Fruit fly (Drosophila melanogaster) whole organism, embryonic: ENCODE measurements around the gene CG42671.
A peak's percentile ranks its signal among the peaks of the same experiment; 100 is the strongest.

ENCODE experiments used
- Aef1 ChIP-seq: fragments of 200-800 bp; sonication (Bioruptor generic); IDR thresholded peaks from 3 replicates; pipeline ENCODE4 v1.3.6; 2022; ENCODE audit warnings: missing biosample characterization, missing genetic modification characterization
- CG10431 ChIP-seq: fragments of 200-800 bp; sonication (Bioruptor generic); optimal IDR thresholded peaks from 3 replicates; lab custom pipeline; 2018; ENCODE audit warnings: missing biosample characterization, mild to moderate bottlenecking, missing genetic modification characterization
- CG10959 ChIP-seq: fragments of 200-800 bp; sonication (Bioruptor generic); IDR thresholded peaks from 2 replicates; pipeline ENCODE4 v1.3.6; 2022; ENCODE audit warnings: missing biosample characterization, missing genetic modification characterization
- CG11093 ChIP-seq: fragments of 200-800 bp; sonication (Bioruptor generic); IDR thresholded peaks from 3 replicates; pipeline ENCODE4 v1.3.6; 2022; ENCODE audit warnings: missing biosample characterization, missing genetic modification characterization
- CG11504 ChIP-seq: fragments of 200-800 bp; sonication (Bioruptor generic); optimal IDR thresholded peaks from 3 replicates; lab custom pipeline; 2019; ENCODE audit warnings: missing biosample characterization, mild to moderate bottlenecking, missing genetic modification characterization, moderate library complexity
- CG1233 ChIP-seq: fragments of 200-800 bp; sonication (Bioruptor generic); optimal IDR thresholded peaks from 4 replicates; lab custom pipeline; 2018; ENCODE audit warnings: missing biosample characterization, mild to moderate bottlenecking, missing genetic modification characterization
- CG13287 ChIP-seq: fragments of 200-800 bp; sonication (Bioruptor generic); IDR thresholded peaks from 2 replicates; pipeline ENCODE4 v1.3.6; 2022; ENCODE audit warnings: missing biosample characterization, missing genetic modification characterization; ENCODE audit not compliant: partially characterized antibody
- CG13624 ChIP-seq: fragments of 200-800 bp; sonication (Bioruptor generic); optimal IDR thresholded peaks from 2 replicates; lab custom pipeline; 2016; ENCODE audit warnings: missing biosample characterization, missing genetic modification characterization
- CG15514 ChIP-seq: fragments of 200-800 bp; sonication (Bioruptor generic); optimal IDR thresholded peaks from 3 replicates; lab custom pipeline; 2017; ENCODE audit warnings: missing biosample characterization, missing genetic modification characterization, mild to moderate bottlenecking, moderate library complexity, missing genetic modification reagents
- CG1647 ChIP-seq: fragments of 200-800 bp; sonication (Bioruptor generic); optimal IDR thresholded peaks from 3 replicates; lab custom pipeline; 2016; ENCODE audit warnings: missing biosample characterization, missing genetic modification characterization
- CG16813 ChIP-seq: fragments of 200-800 bp; sonication (Bioruptor generic); IDR thresholded peaks from 3 replicates; pipeline ENCODE4 v1.3.6; 2022; ENCODE audit warnings: missing biosample characterization, missing genetic modification characterization; ENCODE audit not compliant: partially characterized antibody
- CG17802 ChIP-seq: fragments of 200-800 bp; sonication (Bioruptor generic); optimal IDR thresholded peaks from 2 replicates; lab custom pipeline; 2018; ENCODE audit warnings: missing biosample characterization, mild to moderate bottlenecking, missing genetic modification characterization, moderate library complexity
- CG18011 ChIP-seq: fragments of 200-800 bp; sonication (Bioruptor generic); optimal IDR thresholded peaks from 2 replicates; lab custom pipeline; 2017; ENCODE audit warnings: missing biosample characterization, missing genetic modification characterization, mild to moderate bottlenecking, moderate library complexity, missing genotype
- CG18599 ChIP-seq: fragments of 200-800 bp; sonication (Bioruptor generic); optimal IDR thresholded peaks from 3 replicates; lab custom pipeline; 2017; ENCODE audit warnings: missing biosample characterization, missing genetic modification characterization, mild to moderate bottlenecking, moderate library complexity, missing genetic modification reagents
- CG2120 ChIP-seq: fragments of 200-800 bp; sonication (Bioruptor generic); optimal IDR thresholded peaks from 3 replicates; lab custom pipeline; 2016; ENCODE audit warnings: missing biosample characterization, missing genetic modification characterization
- CG2129 ChIP-seq: fragments of 200-800 bp; sonication (Bioruptor generic); IDR thresholded peaks from 2 replicates; pipeline ENCODE4 v1.3.6; 2022; ENCODE audit warnings: missing biosample characterization, missing genetic modification characterization; ENCODE audit not compliant: partially characterized antibody
- CG4404 ChIP-seq: fragments of 200-800 bp; sonication (Bioruptor generic); IDR thresholded peaks from 2 replicates; pipeline ENCODE4 v1.3.6; 2022; ENCODE audit warnings: missing biosample characterization, missing genetic modification characterization
- CG5953 ChIP-seq: fragments of 200-800 bp; sonication (Bioruptor generic); IDR thresholded peaks from 2 replicates; pipeline ENCODE4 v1.3.6; 2022; ENCODE audit warnings: missing biosample characterization, missing genetic modification characterization
- CG6272 ChIP-seq: fragments of 200-800 bp; sonication (Bioruptor generic); IDR thresholded peaks from 2 replicates; pipeline ENCODE4 v1.3.6; 2022; ENCODE audit warnings: missing biosample characterization, missing genetic modification characterization
- CG7839 ChIP-seq: fragments of 200-800 bp; sonication (Bioruptor generic); optimal IDR thresholded peaks from 3 replicates; lab custom pipeline; 2018; ENCODE audit warnings: missing biosample characterization, mild to moderate bottlenecking, missing genetic modification characterization, moderate library complexity
- CG9797 ChIP-seq: fragments of 200-800 bp; sonication (Bioruptor generic); optimal IDR thresholded peaks from 3 replicates; lab custom pipeline; 2018; ENCODE audit warnings: missing biosample characterization, mild to moderate bottlenecking, missing genetic modification characterization
- CG9932 ChIP-seq: fragments of 200-800 bp; sonication (Bioruptor generic); IDR thresholded peaks from 2 replicates; pipeline ENCODE4 v1.3.6; 2022; ENCODE audit warnings: missing biosample characterization, missing genetic modification characterization
- D19B ChIP-seq: fragments of 200-800 bp; sonication (Bioruptor generic); optimal IDR thresholded peaks from 2 replicates; lab custom pipeline; 2017; ENCODE audit warnings: missing biosample characterization, mild to moderate bottlenecking, missing genetic modification characterization
- ERR ChIP-seq: fragments of 200-800 bp; sonication (Bioruptor generic); optimal IDR thresholded peaks from 2 replicates; lab custom pipeline; 2016; ENCODE audit warnings: missing biosample characterization, missing genetic modification characterization
- Fer2 ChIP-seq: fragments of 200-800 bp; sonication (Bioruptor generic); optimal IDR thresholded peaks from 2 replicates; lab custom pipeline; 2018; ENCODE audit warnings: missing biosample characterization, mild to moderate bottlenecking, missing genetic modification characterization, moderate library complexity
- H2.0 ChIP-seq: fragments of 200-800 bp; sonication (Bioruptor generic); IDR thresholded peaks from 2 replicates; pipeline ENCODE4 v1.3.6; 2022; ENCODE audit warnings: missing biosample characterization, missing genetic modification characterization
- Kr ChIP-seq: fragments of 200-800 bp; sonication (Bioruptor generic); optimal IDR thresholded peaks from 2 replicates; lab custom pipeline; 2017; ENCODE audit warnings: missing biosample characterization, mild to moderate bottlenecking, missing genetic modification characterization
- Mes4 ChIP-seq: fragments of 200-800 bp; sonication (Bioruptor generic); optimal IDR thresholded peaks from 2 replicates; lab custom pipeline; 2016; ENCODE audit warnings: missing biosample characterization, missing genetic modification characterization
- NC2α ChIP-seq: fragments of 200-800 bp; sonication (Bioruptor generic); optimal IDR thresholded peaks from 2 replicates; lab custom pipeline; 2016; ENCODE audit warnings: missing biosample characterization, missing genetic modification characterization
- Oli ChIP-seq: fragments of 200-800 bp; sonication (Bioruptor generic); optimal IDR thresholded peaks from 2 replicates; lab custom pipeline; 2018; ENCODE audit warnings: missing biosample characterization, mild to moderate bottlenecking, missing genetic modification characterization, moderate library complexity
- Six4 ChIP-seq: fragments of 200-800 bp; sonication (Bioruptor generic); optimal IDR thresholded peaks from 2 replicates; lab custom pipeline; 2016; ENCODE audit warnings: missing biosample characterization, missing genetic modification characterization
- Stat92E ChIP-seq, 3 experiments: fragments of >200 bp in 2 of 3; fragments of 200-800 bp in 1 of 3; sonication (Bioruptor generic) in 1 of 3; optimal IDR thresholded peaks; 2 replicates each; lab custom pipeline; 2017 to 2019; ENCODE audit warnings: missing biosample characterization in 3 of 3, missing genetic modification characterization in 3 of 3, mild to moderate bottlenecking in 1 of 3, moderate library complexity in 1 of 3
- dati ChIP-seq: fragments of 200-800 bp; sonication (Bioruptor generic); IDR thresholded peaks from 2 replicates; pipeline ENCODE4 v1.3.6; 2022; ENCODE audit warnings: missing biosample characterization, missing genetic modification characterization
- dpn ChIP-seq, 2 experiments: fragments of 200-800 bp; sonication (Bioruptor generic); optimal IDR thresholded peaks; 3 replicates each; lab custom pipeline; 2016; ENCODE audit warnings: missing biosample characterization in 2 of 2, missing genetic modification characterization in 2 of 2
- fd3F ChIP-seq: fragments of 200-800 bp; sonication (Bioruptor generic); optimal IDR thresholded peaks from 2 replicates; lab custom pipeline; 2018; ENCODE audit warnings: missing biosample characterization, mild to moderate bottlenecking, missing genetic modification characterization, moderate library complexity
- gcm ChIP-seq: fragments of 200-800 bp; sonication (Bioruptor generic); optimal IDR thresholded peaks from 2 replicates; lab custom pipeline; 2019; ENCODE audit warnings: missing biosample characterization, mild to moderate bottlenecking, missing genetic modification characterization, moderate library complexity
- gcm2 ChIP-seq: fragments of 200-800 bp; sonication (Bioruptor generic); optimal IDR thresholded peaks from 2 replicates; lab custom pipeline; 2016; ENCODE audit warnings: missing biosample characterization, missing genetic modification characterization
- grau ChIP-seq: fragments of 200-800 bp; optimal IDR thresholded peaks from 3 replicates; lab custom pipeline; 2019; ENCODE audit warnings: missing biosample characterization, mild to moderate bottlenecking, missing genetic modification characterization, moderate library complexity
- jumu ChIP-seq: fragments of 200-800 bp; sonication (Bioruptor generic); optimal IDR thresholded peaks from 3 replicates; lab custom pipeline; 2016; ENCODE audit warnings: missing biosample characterization, missing genetic modification characterization
- kni ChIP-seq: fragments of 200-800 bp; sonication (Bioruptor generic); optimal IDR thresholded peaks from 3 replicates; lab custom pipeline; 2017; ENCODE audit warnings: mild to moderate bottlenecking, missing biosample characterization, missing genetic modification reagents, missing genetic modification characterization
- mld ChIP-seq: fragments of 200-800 bp; sonication (Bioruptor generic); IDR thresholded peaks from 3 replicates; pipeline ENCODE4 v1.3.6; 2022; ENCODE audit warnings: missing biosample characterization, missing genetic modification characterization; ENCODE audit not compliant: partially characterized antibody
- otp ChIP-seq: fragments of 200-800 bp; sonication (Bioruptor generic); IDR thresholded peaks from 3 replicates; pipeline ENCODE4, ENCODE4 v1.3.6; 2022; ENCODE audit warnings: missing biosample characterization, missing genetic modification characterization
- pfk ChIP-seq: fragments of 200-800 bp; sonication (Bioruptor generic); optimal IDR thresholded peaks from 2 replicates; lab custom pipeline; 2018; ENCODE audit warnings: missing biosample characterization, mild to moderate bottlenecking, missing genetic modification characterization, moderate library complexity
- phol ChIP-seq: fragments of 200-800 bp; sonication (Bioruptor generic); optimal IDR thresholded peaks from 3 replicates; lab custom pipeline; 2018; ENCODE audit warnings: missing biosample characterization, mild to moderate bottlenecking, missing genetic modification characterization, moderate library complexity
- scrt ChIP-seq: fragments of 200-800 bp; sonication (Bioruptor generic); optimal IDR thresholded peaks from 2 replicates; lab custom pipeline; 2018; ENCODE audit warnings: missing biosample characterization, mild to moderate bottlenecking, missing genetic modification characterization, moderate library complexity
- sens-2 ChIP-seq: fragments of 200-800 bp; sonication (Bioruptor generic); IDR thresholded peaks from 2 replicates; pipeline ENCODE4 v1.3.6; 2022; ENCODE audit warnings: missing biosample characterization, missing genetic modification characterization
- so ChIP-seq: fragments of 200-800 bp; sonication (Bioruptor generic); IDR thresholded peaks from 3 replicates; pipeline ENCODE4 v1.3.6; 2022; ENCODE audit warnings: missing biosample characterization, missing genetic modification characterization
- tup ChIP-seq: fragments of 200-800 bp; sonication (Bioruptor generic); optimal IDR thresholded peaks from 2 replicates; lab custom pipeline; 2016; ENCODE audit warnings: missing biosample characterization, mild to moderate bottlenecking, missing genetic modification characterization, moderate library complexity

Gene CG42671

dm6 chr3L:11278448-11279320 is 64.4 kb downstream of the CG42671 start (continued):
- TF ChIP-seq CG18599 = no peak
- TF ChIP-seq CG1647 = no peak
- TF ChIP-seq ERR = no peak
- TF ChIP-seq dati (GFP tag; lab: Robert Waterston, UW) = peak; percentile 40; the same call in 1 of the 2 replicates
- TF ChIP-seq CG2129 (GFP tag; lab: Robert Waterston, UW) = no peak
- TF ChIP-seq phol (tag; lab: Kevin White, UChicago) = peak; percentile 47
- TF ChIP-seq CG13287 = no peak
- TF ChIP-seq Oli = peak; percentile 61
- TF ChIP-seq CG7839 (tag; lab: Kevin White, UChicago) = peak; percentile 21
- no peak for TF ChIP-seq gcm (GFP tag; lab: Kevin White, UChicago)
- no peak for TF ChIP-seq CG17802
- TF ChIP-seq jumu = no peak
- no peak for TF ChIP-seq CG10431 (GFP tag; lab: Kevin White, UChicago)
- peak; percentile 13 for TF ChIP-seq fd3F (GFP tag; lab: Kevin White, UChicago)
- peak; percentile 81 for TF ChIP-seq otp (GFP tag; lab: Robert Waterston, UW)
- no peak for TF ChIP-seq NC2α (GFP tag; lab: Kevin White, UChicago)
- TF ChIP-seq mld (GFP tag; lab: Robert Waterston, UW) = no peak
- peak; percentile 2 for TF ChIP-seq H2.0 (GFP tag; lab: Robert Waterston, UW)
- TF ChIP-seq scrt = no peak
- TF ChIP-seq CG9797 (GFP tag; lab: Kevin White, UChicago) = no peak
- TF ChIP-seq CG6272 = no peak
- TF ChIP-seq CG10959 (GFP tag; lab: Robert Waterston, UW) = no peak
- TF ChIP-seq D19B = no peak
- no peak for TF ChIP-seq Fer2
- TF ChIP-seq CG4404 (GFP tag; lab: Robert Waterston, UW) = no peak
- peak; percentile 16 for TF ChIP-seq CG15514 (GFP tag; lab: Kevin White, UChicago)
- peak; percentile 38; the same call in 1 of the 3 replicates for TF ChIP-seq so (GFP tag; lab: Robert Waterston, UW)
- no peak for TF ChIP-seq CG18011 (GFP tag; lab: Kevin White, UChicago)
- TF ChIP-seq Aef1 (GFP tag; lab: Robert Waterston, UW) = no peak
- no peak for TF ChIP-seq Six4 (GFP tag; lab: Kevin White, UChicago)
- TF ChIP-seq pfk (GFP tag; lab: Kevin White, UChicago) = no peak
- no peak for TF ChIP-seq Kr (GFP tag; lab: Kevin White, UChicago)
- peak; percentile 41 for TF ChIP-seq CG9932 (GFP tag; lab: Robert Waterston, UW)
- TF ChIP-seq CG1233 (GFP tag; lab: Kevin White, UChicago) = no peak
- no peak for TF ChIP-seq CG11093 (GFP tag; lab: Robert Waterston, UW)
- TF ChIP-seq CG2120 = peak; percentile 34
- peak; percentile 55 for TF ChIP-seq grau (tag; lab: Kevin White, UChicago)
- peak; percentile 41 for TF ChIP-seq CG11504 (tag; lab: Kevin White, UChicago)
- TF ChIP-seq Stat92E (GFP tag; optimal IDR thresholded peaks at IDR 0.05; lab: Kevin White, UChicago) = no peak
- no peak for TF ChIP-seq CG13624
- no peak for TF ChIP-seq sens-2 (GFP tag; lab: Robert Waterston, UW)
- peak; percentile 2 for TF ChIP-seq kni (GFP tag; lab: Kevin White, UChicago)
- TF ChIP-seq CG16813 (GFP tag; lab: Robert Waterston, UW) = no peak
- TF ChIP-seq gcm2 (GFP tag; lab: Kevin White, UChicago) = no peak
- TF ChIP-seq tup (GFP tag; lab: Kevin White, UChicago) = no peak
- TF ChIP-seq dpn (GFP tag; optimal IDR thresholded peaks at IDR 0.05; lab: Kevin White, UChicago) = peak in 1 of 2 experiments; percentile 38
- peak; percentile 50; the same call in 1 of the 2 replicates for TF ChIP-seq CG5953 (GFP tag; lab: Robert Waterston, UW)
- no peak for TF ChIP-seq Mes4 (GFP tag; lab: Kevin White, UChicago)
